Worm (Caenorhabditis elegans) whole organism, L1 larva: ENCODE measurements around the gene ZK666.8.

Experiments
- aly-2 ChIP-seq: fragments of 150-350 bp; optimal IDR thresholded peaks from 2 replicates; lab custom pipeline; 2014; ENCODE audit warnings: missing biosample characterization, missing genetic modification characterization
- elt-2 ChIP-seq: sonication (generic microtip); optimal IDR thresholded peaks from 2 replicates; lab custom pipeline; 2016; ENCODE audit warnings: missing genetic modification characterization, mild to moderate bottlenecking, inconsistent platforms, missing compliant biosample characterization, missing genetic modification reagents
- ets-5 ChIP-seq: fragments of 200-800 bp; sonication (Bioruptor generic); IDR thresholded peaks from 2 replicates; pipeline ENCODE4 v1.3.6; 2022; ENCODE audit warnings: missing genetic modification characterization, missing compliant biosample characterization
- fos-1 ChIP-seq: fragments of 150-350 bp; optimal IDR thresholded peaks from 2 replicates; lab custom pipeline; 2014; ENCODE audit warnings: missing biosample characterization, missing genetic modification characterization
- lin-13 ChIP-seq: fragments of 150-350 bp; optimal IDR thresholded peaks from 2 replicates; lab custom pipeline; 2014; ENCODE audit warnings: missing biosample characterization, missing genetic modification reagents, missing genetic modification characterization
- nhr-12 ChIP-seq: sonication (generic microtip); optimal IDR thresholded peaks from 2 replicates; lab custom pipeline; 2017; ENCODE audit warnings: missing biosample characterization, missing genetic modification characterization
- nhr-28 ChIP-seq: fragments of 150-350 bp; optimal IDR thresholded peaks from 2 replicates; lab custom pipeline; 2014; ENCODE audit warnings: missing biosample characterization, missing genetic modification characterization
- pag-3 ChIP-seq: sonication (generic microtip); optimal IDR thresholded peaks from 2 replicates; lab custom pipeline; 2017; ENCODE audit warnings: missing genetic modification characterization, mild to moderate bottlenecking, missing compliant biosample characterization, antibody characterized with exemption, borderline replicate concordance; ENCODE audit not compliant: insufficient read depth
- snpc-4 ChIP-seq: fragments of 150-350 bp; optimal IDR thresholded peaks from 2 replicates; lab custom pipeline; 2014; ENCODE audit warnings: missing biosample characterization, missing genetic modification characterization
- sox-4 ChIP-seq: sonication (generic microtip); optimal IDR thresholded peaks from 2 replicates; lab custom pipeline; 2016; ENCODE audit warnings: missing genetic modification characterization, missing compliant biosample characterization
- unc-62 ChIP-seq: fragments of 150-350 bp; optimal IDR thresholded peaks from 2 replicates; lab custom pipeline; 2014; ENCODE audit warnings: missing biosample characterization, missing genetic modification reagents, missing genetic modification characterization
- ztf-11 ChIP-seq, 2 experiments: sonication (generic microtip); optimal IDR thresholded peaks; 2 replicates each; lab custom pipeline; 2016 to 2017; ENCODE audit warnings: missing genetic modification characterization in 2 of 2, missing biosample characterization in 1 of 2, missing compliant biosample characterization in 1 of 2

DNA sequence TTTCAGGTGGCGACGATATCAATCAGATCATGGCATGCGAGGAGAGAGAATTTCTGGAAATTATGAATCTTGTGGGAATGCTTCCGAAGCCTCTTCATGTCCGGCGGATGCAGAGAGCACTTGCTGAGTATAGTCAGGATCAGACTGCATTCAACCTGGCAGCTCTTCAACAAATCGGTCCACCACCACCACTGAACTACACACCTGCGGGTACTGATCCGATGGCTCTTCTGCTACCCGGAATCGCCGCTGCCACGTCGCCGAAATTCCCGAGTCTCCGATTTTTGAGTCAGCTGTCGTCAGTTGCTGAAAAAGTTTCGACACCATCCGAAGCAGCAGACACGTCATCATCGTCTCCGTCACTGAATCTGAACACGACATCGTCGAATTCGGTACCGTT is 38.0 kb upstream of the ZK666.8 start:
- TF ChIP-seq ztf-11 (tag; optimal IDR thresholded peaks at IDR 0.05; lab: Kevin White, UChicago) = no peak
- no peak for TF ChIP-seq fos-1 (tag; lab: Kevin White, UChicago)
- TF ChIP-seq aly-2 (tag; lab: Kevin White, UChicago) = no peak
- TF ChIP-seq unc-62 = no peak
- TF ChIP-seq nhr-28 (tag; lab: Kevin White, UChicago) = no peak
- no peak for TF ChIP-seq lin-13 (GFP tag; lab: Kevin White, UChicago)
- no peak for TF ChIP-seq elt-2 (tag; lab: Kevin White, UChicago)
- no peak for TF ChIP-seq ets-5 (GFP tag; lab: Robert Waterston, UW)
- no peak for TF ChIP-seq nhr-12 (tag; lab: Kevin White, UChicago)
- TF ChIP-seq pag-3 (tag; lab: Kevin White, UChicago) = no peak
- TF ChIP-seq snpc-4 (tag; lab: Kevin White, UChicago) = no peak
- no peak for TF ChIP-seq sox-4
